Fruit fly (Drosophila melanogaster) whole organism, embryonic: ENCODE data around the gene dyw.

Experiments
- ATbp ChIP-seq: fragments of 200-800 bp; sonication (Bioruptor generic); optimal IDR thresholded peaks from 2 replicates; lab custom pipeline; 2017; ENCODE audit warnings: missing biosample characterization, mild to moderate bottlenecking, missing genetic modification characterization, missing genetic modification reagents
- Abd-B ChIP-seq: fragments of 200-800 bp; sonication (Bioruptor generic); optimal IDR thresholded peaks from 2 replicates; lab custom pipeline; 2018; ENCODE audit warnings: missing biosample characterization, mild to moderate bottlenecking, missing genetic modification characterization, moderate library complexity
- Aef1 ChIP-seq: fragments of 200-800 bp; sonication (Bioruptor generic); IDR thresholded peaks from 3 replicates; pipeline ENCODE4 v1.3.6; 2022; ENCODE audit warnings: missing biosample characterization, missing genetic modification characterization
- Atf3 ChIP-seq: fragments of 200-800 bp; sonication (Bioruptor generic); optimal IDR thresholded peaks from 3 replicates; lab custom pipeline; 2016; ENCODE audit warnings: missing biosample characterization, missing genetic modification characterization
- CG10209 ChIP-seq: fragments of 200-800 bp; sonication (Bioruptor generic); optimal IDR thresholded peaks from 3 replicates; lab custom pipeline; 2017; ENCODE audit warnings: missing biosample characterization, mild to moderate bottlenecking, missing genetic modification characterization, missing genetic modification reagents
- CG12155 ChIP-seq: fragments of 200-800 bp; sonication (Bioruptor generic); optimal IDR thresholded peaks from 3 replicates; lab custom pipeline; 2016; ENCODE audit warnings: missing biosample characterization, missing genetic modification characterization
- CG12391 ChIP-seq: fragments of 200-800 bp; sonication (Bioruptor generic); optimal IDR thresholded peaks from 3 replicates; lab custom pipeline; 2018; ENCODE audit warnings: missing biosample characterization, mild to moderate bottlenecking, missing genetic modification characterization, moderate library complexity
- CG14710 ChIP-seq: fragments of 200-800 bp; sonication (Bioruptor generic); optimal IDR thresholded peaks from 3 replicates; lab custom pipeline; 2019; ENCODE audit warnings: missing biosample characterization, mild to moderate bottlenecking, missing genetic modification characterization, moderate library complexity
- CG14860 ChIP-seq: fragments of 200-800 bp; sonication (Bioruptor generic); IDR thresholded peaks from 3 replicates; pipeline ENCODE4 v1.3.6; 2022; ENCODE audit warnings: missing biosample characterization, missing genetic modification characterization; ENCODE audit not compliant: partially characterized antibody
- CG15479 ChIP-seq: fragments of 200-800 bp; sonication (Bioruptor generic); optimal IDR thresholded peaks from 3 replicates; lab custom pipeline; 2019; ENCODE audit warnings: missing biosample characterization, mild to moderate bottlenecking, missing genetic modification characterization, moderate library complexity
- CG17361 ChIP-seq: fragments of 200-800 bp; sonication (Bioruptor generic); IDR thresholded peaks from 3 replicates; pipeline ENCODE4 v1.3.6; 2022; ENCODE audit warnings: missing biosample characterization, missing genetic modification characterization
- CG18599 ChIP-seq: fragments of 200-800 bp; sonication (Bioruptor generic); optimal IDR thresholded peaks from 3 replicates; lab custom pipeline; 2017; ENCODE audit warnings: missing biosample characterization, missing genetic modification characterization, mild to moderate bottlenecking, moderate library complexity, missing genetic modification reagents
- CG30403 ChIP-seq: fragments of 200-800 bp; sonication (Bioruptor generic); optimal IDR thresholded peaks from 3 replicates; lab custom pipeline; 2016; ENCODE audit warnings: missing biosample characterization, missing genetic modification characterization
- CG3163 ChIP-seq: fragments of 200-800 bp; sonication (Bioruptor generic); optimal IDR thresholded peaks from 3 replicates; lab custom pipeline; 2016; ENCODE audit warnings: missing biosample characterization, missing genetic modification characterization
- CG34224 ChIP-seq: fragments of 200-800 bp; sonication (Bioruptor generic); IDR thresholded peaks from 3 replicates; pipeline ENCODE4 v1.3.6; 2022; ENCODE audit warnings: missing biosample characterization, missing genetic modification characterization; ENCODE audit not compliant: partially characterized antibody
- CG34422 ChIP-seq: fragments of 200-800 bp; sonication (Bioruptor generic); IDR thresholded peaks from 3 replicates; pipeline ENCODE4 v1.3.6; 2022; ENCODE audit warnings: missing biosample characterization, missing genetic modification characterization
- CG7372 ChIP-seq: fragments of 200-800 bp; sonication (Bioruptor generic); IDR thresholded peaks from 2 replicates; pipeline ENCODE4 v1.3.6; 2022; ENCODE audit warnings: missing biosample characterization, missing genetic modification characterization
- CG7963 ChIP-seq: fragments of 200-800 bp; sonication (Bioruptor generic); IDR thresholded peaks from 3 replicates; pipeline ENCODE4 v1.3.6; 2022; ENCODE audit warnings: missing biosample characterization, missing genetic modification characterization; ENCODE audit not compliant: partially characterized antibody
- D19A ChIP-seq: fragments of 200-800 bp; optimal IDR thresholded peaks from 3 replicates; lab custom pipeline; 2019; ENCODE audit warnings: missing biosample characterization, mild to moderate bottlenecking, missing genetic modification characterization, moderate library complexity
- Dip2 ChIP-seq: fragments of 200-800 bp; sonication (Bioruptor generic); IDR thresholded peaks from 2 replicates; pipeline ENCODE4 v1.3.6; 2022; ENCODE audit warnings: missing biosample characterization, missing genetic modification characterization
- H2.0 ChIP-seq: fragments of 200-800 bp; sonication (Bioruptor generic); IDR thresholded peaks from 2 replicates; pipeline ENCODE4 v1.3.6; 2022; ENCODE audit warnings: missing biosample characterization, missing genetic modification characterization
- HLH54F ChIP-seq: fragments of 200-800 bp; sonication (Bioruptor generic); optimal IDR thresholded peaks from 3 replicates; lab custom pipeline; 2016; ENCODE audit warnings: missing biosample characterization, missing genetic modification characterization
- Mrtf ChIP-seq: fragments of 200-800 bp; sonication (Bioruptor generic); IDR thresholded peaks from 3 replicates; pipeline ENCODE4 v1.3.6; 2022; ENCODE audit warnings: missing biosample characterization, missing genetic modification characterization
- NC2β ChIP-seq: fragments of 200-800 bp; sonication (Bioruptor generic); optimal IDR thresholded peaks from 2 replicates; lab custom pipeline; 2016; ENCODE audit warnings: missing biosample characterization, missing genetic modification characterization
- NfI ChIP-seq: fragments of 200-800 bp; sonication (Bioruptor generic); optimal IDR thresholded peaks from 3 replicates; lab custom pipeline; 2018; ENCODE audit warnings: missing biosample characterization, mild to moderate bottlenecking, missing genetic modification characterization, moderate library complexity
- Optix ChIP-seq: fragments of 200-800 bp; sonication (Bioruptor generic); IDR thresholded peaks from 3 replicates; pipeline ENCODE4 v1.3.6; 2022; ENCODE audit warnings: missing biosample characterization, missing genetic modification characterization
- Rx ChIP-seq: fragments of 200-800 bp; sonication (Bioruptor generic); IDR thresholded peaks from 2 replicates; pipeline ENCODE4 v1.3.6; 2022; ENCODE audit warnings: missing biosample characterization, missing genetic modification characterization
- Vsx1 ChIP-seq: fragments of 200-800 bp; sonication (Bioruptor generic); optimal IDR thresholded peaks from 2 replicates; lab custom pipeline; 2017; ENCODE audit warnings: missing biosample characterization, mild to moderate bottlenecking, missing genetic modification characterization, missing genetic modification reagents
- YL-1 ChIP-seq: fragments of 200-800 bp; sonication (Bioruptor generic); optimal IDR thresholded peaks from 3 replicates; lab custom pipeline; 2017; ENCODE audit warnings: missing biosample characterization, mild to moderate bottlenecking, missing genetic modification characterization
- al ChIP-seq: fragments of 200-800 bp; sonication (Bioruptor generic); IDR thresholded peaks from 2 replicates; pipeline ENCODE4 v1.3.6; 2022; ENCODE audit warnings: missing biosample characterization, missing genetic modification characterization
- bigmax ChIP-seq: fragments of 200-800 bp; sonication (Bioruptor generic); optimal IDR thresholded peaks from 2 replicates; lab custom pipeline; 2018; ENCODE audit warnings: missing biosample characterization, mild to moderate bottlenecking, missing genetic modification characterization
- crp ChIP-seq, 2 experiments: fragments of 200-800 bp; sonication (Bioruptor generic); optimal IDR thresholded peaks; 2 replicates in 1 of 2; 3 replicates in 1 of 2; lab custom pipeline; 2017; ENCODE audit warnings: missing biosample characterization in 2 of 2, missing genetic modification characterization in 2 of 2, mild to moderate bottlenecking in 1 of 2, moderate library complexity in 1 of 2
- dysf ChIP-seq: fragments of 200-800 bp; sonication (Bioruptor generic); IDR thresholded peaks from 3 replicates; pipeline ENCODE4 v1.3.6; 2022; ENCODE audit warnings: missing biosample characterization, missing genetic modification characterization
- fru ChIP-seq: fragments of >200 bp; optimal IDR thresholded peaks from 2 replicates; lab custom pipeline; 2017
- h ChIP-seq: fragments of >200 bp; optimal IDR thresholded peaks from 2 replicates; lab custom pipeline; 2017
- ham ChIP-seq: fragments of 200-800 bp; sonication (Bioruptor generic); IDR thresholded peaks from 2 replicates; pipeline ENCODE4 v1.3.6; 2022; ENCODE audit warnings: missing biosample characterization, missing genetic modification characterization
- hb ChIP-seq: fragments of 200-800 bp; sonication (Bioruptor generic); IDR thresholded peaks from 3 replicates; pipeline ENCODE4 v1.3.6; 2022; ENCODE audit warnings: missing biosample characterization, missing genetic modification characterization; ENCODE audit not compliant: partially characterized antibody
- hbn ChIP-seq: fragments of 200-800 bp; sonication (Bioruptor generic); IDR thresholded peaks from 2 replicates; pipeline ENCODE4 v1.3.6; 2022; ENCODE audit warnings: missing biosample characterization, missing genetic modification characterization; ENCODE audit not compliant: partially characterized antibody
- insv ChIP-seq, 2 experiments: fragments of 200-800 bp; sonication (Bioruptor generic); optimal IDR thresholded peaks; 3 replicates each; lab custom pipeline; 2016 to 2018; ENCODE audit warnings: missing biosample characterization in 2 of 2, missing genetic modification characterization in 2 of 2
- inv ChIP-seq: fragments of 200-800 bp; sonication (Bioruptor generic); IDR thresholded peaks from 2 replicates; pipeline ENCODE4 v1.3.6; 2022; ENCODE audit warnings: missing biosample characterization, missing genetic modification characterization; ENCODE audit not compliant: partially characterized antibody
- jing ChIP-seq: fragments of 200-800 bp; sonication (Bioruptor generic); optimal IDR thresholded peaks from 2 replicates; lab custom pipeline; 2018; ENCODE audit warnings: missing biosample characterization, mild to moderate bottlenecking, missing genetic modification characterization
- jumu ChIP-seq: fragments of 200-800 bp; sonication (Bioruptor generic); optimal IDR thresholded peaks from 3 replicates; lab custom pipeline; 2016; ENCODE audit warnings: missing biosample characterization, missing genetic modification characterization
- knrl ChIP-seq: fragments of 200-800 bp; sonication (Bioruptor generic); IDR thresholded peaks from 3 replicates; pipeline ENCODE4 v1.3.6; 2022; ENCODE audit warnings: missing biosample characterization, missing genetic modification characterization; ENCODE audit not compliant: partially characterized antibody
- lbe ChIP-seq: fragments of 200-800 bp; sonication (Bioruptor generic); optimal IDR thresholded peaks from 2 replicates; lab custom pipeline; 2016; ENCODE audit warnings: missing biosample characterization, mild to moderate bottlenecking, missing genetic modification characterization
- lilli ChIP-seq: fragments of 200-800 bp; sonication (Bioruptor generic); optimal IDR thresholded peaks from 3 replicates; lab custom pipeline; 2016; ENCODE audit warnings: missing biosample characterization, missing genetic modification characterization
- nmo ChIP-seq: fragments of 200-800 bp; sonication (Bioruptor generic); optimal IDR thresholded peaks from 2 replicates; lab custom pipeline; 2018; ENCODE audit warnings: missing biosample characterization, mild to moderate bottlenecking, missing genetic modification characterization, moderate library complexity
- tio ChIP-seq: fragments of 200-800 bp; sonication (Bioruptor generic); optimal IDR thresholded peaks from 2 replicates; lab custom pipeline; 2017; ENCODE audit warnings: missing biosample characterization, missing genetic modification characterization, inconsistent platforms
- tna ChIP-seq: fragments of 200-800 bp; sonication (Bioruptor generic); IDR thresholded peaks from 2 replicates; pipeline ENCODE4 v1.3.6; 2022; ENCODE audit warnings: missing biosample characterization, missing genetic modification characterization; ENCODE audit not compliant: partially characterized antibody
- toy ChIP-seq: fragments of 200-800 bp; sonication (Bioruptor generic); IDR thresholded peaks from 2 replicates; pipeline ENCODE4 v1.3.6; 2022; ENCODE audit warnings: missing biosample characterization, missing genetic modification characterization
- trh ChIP-seq: fragments of 200-800 bp; sonication (Bioruptor generic); optimal IDR thresholded peaks from 2 replicates; lab custom pipeline; 2016; ENCODE audit warnings: missing biosample characterization, missing genetic modification characterization
- zfh2 ChIP-seq: fragments of 200-800 bp; sonication (Bioruptor generic); optimal IDR thresholded peaks from 2 replicates; lab custom pipeline; 2016; ENCODE audit warnings: missing biosample characterization, missing genetic modification characterization

Gene dyw

DNA sequence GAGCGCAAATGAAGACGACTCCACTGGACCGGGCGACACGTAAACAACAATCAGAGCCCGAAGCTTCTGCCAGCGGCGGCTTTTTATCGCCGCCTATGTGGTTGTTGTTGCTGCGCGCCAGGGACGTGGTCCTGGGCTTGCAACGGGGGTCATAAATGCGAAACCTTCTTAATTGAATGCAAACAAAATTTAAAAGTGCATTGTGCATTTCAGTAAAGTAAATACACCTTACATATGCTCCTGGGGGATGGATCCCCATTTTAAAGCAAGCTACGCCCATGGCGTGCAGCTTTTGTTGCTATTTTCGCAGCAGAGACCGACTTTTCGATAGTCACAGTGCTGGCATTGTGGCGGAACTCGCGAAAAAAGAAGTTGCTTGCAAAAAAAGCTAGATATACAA lies 10.0 kb upstream of the dyw start, which contains the start of gene Ugalt (continued):
- peak; percentile 100 for TF ChIP-seq jumu
- TF ChIP-seq zfh2 (GFP tag; lab: Kevin White, UChicago): peak; percentile 100
- peak; percentile 100 for TF ChIP-seq CG18599 (GFP tag; lab: Kevin White, UChicago)
- peak; percentile 100 for TF ChIP-seq dysf
- no peak for TF ChIP-seq hb (GFP tag; lab: Robert Waterston, UW)
- TF ChIP-seq CG12155: peak; percentile 100
- no peak for TF ChIP-seq CG34224
- TF ChIP-seq hbn (GFP tag; lab: Robert Waterston, UW): no peak
- TF ChIP-seq D19A: peak; percentile 99
- peak; percentile 99 for TF ChIP-seq CG14710 (tag; lab: Kevin White, UChicago)
- peak; percentile 72 for TF ChIP-seq CG15479 (GFP tag; lab: Kevin White, UChicago)
- TF ChIP-seq H2.0 (GFP tag; lab: Robert Waterston, UW): peak; percentile 100
- TF ChIP-seq insv (GFP tag; optimal IDR thresholded peaks at IDR 0.05; lab: Kevin White, UChicago): peak; percentile 86 to 93
- peak; percentile 100 for TF ChIP-seq CG30403 (GFP tag; lab: Kevin White, UChicago)
- TF ChIP-seq crp (GFP tag; optimal IDR thresholded peaks at IDR 0.05; lab: Kevin White, UChicago): peak; percentile 63 to 84
- TF ChIP-seq CG14860 (GFP tag; lab: Robert Waterston, UW): no peak
- peak; percentile 100 for TF ChIP-seq CG10209 (GFP tag; lab: Kevin White, UChicago)
- TF ChIP-seq lbe: peak; percentile 99
- TF ChIP-seq tna (GFP tag; lab: Robert Waterston, UW): no peak
- TF ChIP-seq Abd-B (GFP tag; lab: Kevin White, UChicago): peak; percentile 100
- TF ChIP-seq Vsx1: peak; percentile 99
- TF ChIP-seq CG7372 (GFP tag; lab: Robert Waterston, UW): peak; percentile 100
- no peak for TF ChIP-seq fru
- TF ChIP-seq h: no peak
- TF ChIP-seq Atf3: peak; percentile 100
- peak; percentile 100 for TF ChIP-seq CG12391 (tag; lab: Kevin White, UChicago)
- peak; percentile 88 for TF ChIP-seq Dip2
- peak; percentile 100 for TF ChIP-seq lilli (GFP tag; lab: Kevin White, UChicago)
- no peak for TF ChIP-seq CG7963 (GFP tag; lab: Robert Waterston, UW)
- TF ChIP-seq bigmax (GFP tag; lab: Kevin White, UChicago): peak; percentile 94
- TF ChIP-seq CG34422 (GFP tag; lab: Robert Waterston, UW): peak; percentile 100
- TF ChIP-seq CG17361: peak; percentile 100
- peak; percentile 100 for TF ChIP-seq jing (GFP tag; lab: Kevin White, UChicago)
- TF ChIP-seq tio (GFP tag; lab: Kevin White, UChicago): peak; percentile 100
- peak; percentile 100 for TF ChIP-seq NC2β (GFP tag; lab: Kevin White, UChicago)
- peak; percentile 100 for TF ChIP-seq Optix (GFP tag; lab: Robert Waterston, UW)
- TF ChIP-seq ham (GFP tag; lab: Robert Waterston, UW): peak; percentile 100
- TF ChIP-seq Rx (GFP tag; lab: Robert Waterston, UW): peak; percentile 100
- peak; percentile 100 for TF ChIP-seq HLH54F
- TF ChIP-seq inv: peak; percentile 34; the same call in 1 of the 2 replicates
- TF ChIP-seq nmo (GFP tag; lab: Kevin White, UChicago): peak; percentile 100
- peak; percentile 100 for TF ChIP-seq Mrtf (GFP tag; lab: Robert Waterston, UW)
- peak; percentile 100 for TF ChIP-seq NfI
- peak; percentile 100 for TF ChIP-seq toy (GFP tag; lab: Robert Waterston, UW)
- peak; percentile 100 for TF ChIP-seq trh (GFP tag; lab: Kevin White, UChicago)
- peak; percentile 99 for TF ChIP-seq CG3163 (GFP tag; lab: Kevin White, UChicago)
- peak; percentile 100 for TF ChIP-seq ATbp
- TF ChIP-seq Aef1 (GFP tag; lab: Robert Waterston, UW): peak; percentile 100
- 0 out of 3 replicates have a peak, but pooled peaks have one; percentile 34 for TF ChIP-seq knrl
- peak; percentile 100 for TF ChIP-seq YL-1 (GFP tag; lab: Kevin White, UChicago)
- TF ChIP-seq al (GFP tag; lab: Robert Waterston, UW): peak; percentile 100
